Worm (Caenorhabditis elegans): ENCODE results near the gene K05B2.2.

Gene K05B2.2

DNA sequence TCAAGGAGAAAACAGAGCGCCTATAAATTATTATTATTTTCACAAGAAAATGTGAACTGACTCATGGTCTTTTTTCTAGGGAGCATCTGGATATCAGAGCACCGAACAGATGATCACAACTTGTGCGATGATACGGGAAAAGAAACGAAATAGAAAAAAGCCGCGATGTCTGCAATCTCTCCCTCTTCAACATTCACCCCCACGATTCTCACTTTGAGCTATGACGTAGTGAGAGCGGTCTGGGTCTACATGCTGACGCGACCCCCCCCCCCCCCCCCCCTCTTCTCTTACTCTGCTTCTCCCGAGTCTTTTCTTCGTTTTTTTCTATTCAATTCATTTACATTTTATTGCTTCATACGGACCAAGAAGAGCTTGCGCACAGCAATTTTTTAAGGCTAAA lies 6.3 kb upstream of the K05B2.2 start (continued):
- TF ChIP-seq sup-37 (GFP tag; optimal IDR thresholded peaks at IDR 0.05) (no peak), lir-3 (tag; optimal IDR thresholded peaks at IDR 0.05; ENCODE audit: poor library complexity) (no peak), ceh-63 (GFP tag; optimal IDR thresholded peaks at IDR 0.05) (no peak), xbp-1 (tag; optimal IDR thresholded peaks at IDR 0.05) (no peak), elt-3 (tag; optimal IDR thresholded peaks at IDR 0.05) (no peak), egl-13 (tag; optimal IDR thresholded peaks at IDR 0.05) (no peak), Y116A8C.19 (tag; optimal IDR thresholded peaks at IDR 0.05; ENCODE audit: borderline replicate concordance) (no peak), lin-39 (tag; optimal IDR thresholded peaks at IDR 0.05) (peak; percentile 22), F16B12.6 (tag; optimal IDR thresholded peaks at IDR 0.05) (no peak), nhr-90 (tag; optimal IDR thresholded peaks at IDR 0.05; ENCODE audit: poor library complexity) (no peak), snu-23 (GFP tag; optimal IDR thresholded peaks at IDR 0.05) (no peak), hpl-2 (GFP tag; optimal IDR thresholded peaks at IDR 0.05) (no peak), fkh-10 (GFP tag; optimal IDR thresholded peaks at IDR 0.05) (peak; percentile 41), zag-1 (tag; optimal IDR thresholded peaks at IDR 0.05) (no peak), zip-4 (GFP tag; optimal IDR thresholded peaks at IDR 0.05) (peak; percentile 16), elt-2 (tag; optimal IDR thresholded peaks at IDR 0.05) (peak; percentile 2), irx-1 (tag; optimal IDR thresholded peaks at IDR 0.05) (no peak), nhr-11 (tag; optimal IDR thresholded peaks at IDR 0.05) (no peak), nhr-47 (tag; optimal IDR thresholded peaks at IDR 0.05) (no peak), ceh-82 (tag; optimal IDR thresholded peaks at IDR 0.05) (peak in 1 of 3 experiments; percentile 28), ztf-11 (tag; optimal IDR thresholded peaks at IDR 0.05) (no peak), efl-3 (GFP tag; optimal IDR thresholded peaks at IDR 0.05) (no peak), skn-1 (tag; optimal IDR thresholded peaks at IDR 0.05) (no peak), pag-3 (tag; optimal IDR thresholded peaks at IDR 0.05; ENCODE audit: borderline replicate concordance, insufficient read depth) (no peak), C16A3.4 (tag; optimal IDR thresholded peaks at IDR 0.05) (no peak), aha-1 (tag; optimal IDR thresholded peaks at IDR 0.05) (no peak), unc-130 (tag; optimal IDR thresholded peaks at IDR 0.05) (no peak), nhr-84 (tag; optimal IDR thresholded peaks at IDR 0.05) (no peak), tbx-2 (tag; optimal IDR thresholded peaks at IDR 0.05) (no peak), nhr-28 (tag; optimal IDR thresholded peaks at IDR 0.05) (no peak), ceh-90 (tag; optimal IDR thresholded peaks at IDR 0.05) (no peak), mep-1 (tag; optimal IDR thresholded peaks at IDR 0.05) (no peak), swsn-7 (tag; optimal IDR thresholded peaks at IDR 0.05) (peak; percentile 30), nhr-85 (tag) (no peak), nhr-20 (tag; optimal IDR thresholded peaks at IDR 0.05) (peak; percentile 1), nhr-71 (tag; optimal IDR thresholded peaks at IDR 0.05) (peak; percentile 51), vab-15 (tag; optimal IDR thresholded peaks at IDR 0.05) (no peak), isw-1 (GFP tag; IDR thresholded peaks at IDR 0.05) (peak; percentile 54), mef-2 (tag; optimal IDR thresholded peaks at IDR 0.05) (no peak), C04F5.9 (tag; optimal IDR thresholded peaks at IDR 0.05) (no peak), jun-1 (tag; optimal IDR thresholded peaks at IDR 0.05) (no peak), lin-14 (GFP tag; optimal IDR thresholded peaks at IDR 0.05) (peak; percentile 93), hlh-4 (tag; optimal IDR thresholded peaks at IDR 0.05) (no peak), sptf-1 (tag; optimal IDR thresholded peaks at IDR 0.05) (no peak), unc-98 (GFP tag; IDR thresholded peaks at IDR 0.05) (no peak), lin-13 (GFP tag; optimal IDR thresholded peaks at IDR 0.05) (no peak), pqm-1 (tag; optimal IDR thresholded peaks at IDR 0.05) (no peak), alr-1 (tag; optimal IDR thresholded peaks at IDR 0.05; ENCODE audit: borderline replicate concordance) (no peak), efl-1 (optimal IDR thresholded peaks at IDR 0.05) (no peak), efl-1 (GFP tag; optimal IDR thresholded peaks at IDR 0.05 in 1 of 2) (no peak), rnt-1 (tag; optimal IDR thresholded peaks at IDR 0.05) (peak; percentile 70), dpl-1 (GFP tag; optimal IDR thresholded peaks at IDR 0.05) (no peak), unc-62 (GFP tag; optimal IDR thresholded peaks at IDR 0.05) (no peak), fkh-4 (tag; optimal IDR thresholded peaks at IDR 0.05; ENCODE audit: borderline replicate concordance) (no peak)

Data from whole organism, L1 larva.